Worm (Caenorhabditis elegans) whole organism, mixed stage, embryonic: Measurements from ENCODE around the gene spe-43.
A peak's percentile ranks its signal among the peaks of the same experiment; 100 is the strongest.

Source experiments
- M03D4.4 ChIP-seq: sonication (generic microtip); optimal IDR thresholded peaks from 2 replicates; lab custom pipeline; 2017; ENCODE audit warnings: mild to moderate bottlenecking, missing genetic modification characterization, missing compliant biosample characterization
- bed-3 ChIP-seq: fragments of 200-800 bp; sonication (Bioruptor generic); optimal IDR thresholded peaks from 3 replicates; lab custom pipeline; 2018; ENCODE audit warnings: mild to moderate bottlenecking, missing genetic modification characterization, moderate library complexity, missing compliant biosample characterization
- blmp-1 ChIP-seq: fragments of 150-350 bp; optimal IDR thresholded peaks from 2 replicates; lab custom pipeline; 2014; ENCODE audit warnings: missing biosample characterization, missing genetic modification characterization
- ceh-39 ChIP-seq: fragments of 150-350 bp; optimal IDR thresholded peaks from 2 replicates; lab custom pipeline; 2014; ENCODE audit warnings: missing biosample characterization, missing genetic modification characterization
- ceh-43 ChIP-seq: fragments of 200-800 bp; sonication (Bioruptor generic); optimal IDR thresholded peaks from 2 replicates; lab custom pipeline; 2018; ENCODE audit warnings: mild to moderate bottlenecking, missing genetic modification characterization, moderate library complexity, missing compliant biosample characterization
- ceh-83 ChIP-seq: fragments of 200-800 bp; sonication (Bioruptor generic); optimal IDR thresholded peaks from 2 replicates; lab custom pipeline; 2018; ENCODE audit warnings: mild to moderate bottlenecking, missing genetic modification characterization, missing compliant biosample characterization
- ces-1 ChIP-seq: fragments of 150-350 bp; optimal IDR thresholded peaks from 2 replicates; lab custom pipeline; 2014; ENCODE audit warnings: missing biosample characterization, missing genetic modification reagents, missing genetic modification characterization
- cnd-1 ChIP-seq: fragments of 200-800 bp; sonication (Bioruptor generic); optimal IDR thresholded peaks from 2 replicates; lab custom pipeline; 2018; ENCODE audit warnings: mild to moderate bottlenecking, missing genetic modification characterization, missing compliant biosample characterization
- drap-1 ChIP-seq: fragments of 200-800 bp; sonication (Bioruptor generic); optimal IDR thresholded peaks from 3 replicates; lab custom pipeline; 2018; ENCODE audit warnings: mild to moderate bottlenecking, missing genetic modification characterization, missing compliant biosample characterization
- elt-1 ChIP-seq: sonication (generic microtip); optimal IDR thresholded peaks from 2 replicates; lab custom pipeline; 2017; ENCODE audit warnings: missing genetic modification characterization, mild to moderate bottlenecking, missing compliant biosample characterization, antibody characterized with exemption, moderate library complexity, borderline replicate concordance; ENCODE audit not compliant: insufficient read depth
- elt-3 ChIP-seq: fragments of 150-350 bp; optimal IDR thresholded peaks from 2 replicates; lab custom pipeline; 2014; ENCODE audit warnings: missing biosample characterization, missing genetic modification characterization
- flh-1 ChIP-seq: fragments of 200-800 bp; sonication (Bioruptor generic); optimal IDR thresholded peaks from 2 replicates; lab custom pipeline; 2018; ENCODE audit warnings: mild to moderate bottlenecking, missing genetic modification characterization, moderate library complexity, missing compliant biosample characterization
- ham-2 ChIP-seq: fragments of 200-800 bp; sonication (Bioruptor generic); optimal IDR thresholded peaks from 2 replicates; lab custom pipeline; 2018; ENCODE audit warnings: mild to moderate bottlenecking, missing genetic modification characterization, missing compliant biosample characterization
- hlh-1 ChIP-seq: fragments of 150-350 bp; optimal IDR thresholded peaks from 2 replicates; lab custom pipeline; 2014; ENCODE audit warnings: missing biosample characterization, missing genetic modification reagents, missing genetic modification characterization
- lin-13 ChIP-seq: fragments of 150-350 bp; optimal IDR thresholded peaks from 2 replicates; lab custom pipeline; 2014; ENCODE audit warnings: missing biosample characterization, missing genetic modification characterization
- lin-32 ChIP-seq: fragments of 200-800 bp; sonication (Bioruptor generic); optimal IDR thresholded peaks from 2 replicates; lab custom pipeline; 2018; ENCODE audit warnings: mild to moderate bottlenecking, missing genetic modification characterization, missing compliant biosample characterization
- lsy-2 ChIP-seq: fragments of 150-350 bp; optimal IDR thresholded peaks from 2 replicates; lab custom pipeline; 2014; ENCODE audit warnings: missing biosample characterization, missing genetic modification characterization
- mab-5 ChIP-seq: fragments of 150-350 bp; optimal IDR thresholded peaks from 2 replicates; lab custom pipeline; 2014; ENCODE audit warnings: missing biosample characterization, missing genetic modification characterization
- mep-1 ChIP-seq: fragments of 150-350 bp; optimal IDR thresholded peaks from 2 replicates; lab custom pipeline; 2017; ENCODE audit warnings: missing biosample characterization, missing genetic modification reagents, missing genetic modification characterization, inconsistent platforms
- mls-2 ChIP-seq: sonication (generic microtip); optimal IDR thresholded peaks from 2 replicates; lab custom pipeline; 2016; ENCODE audit warnings: mild to moderate bottlenecking, missing genetic modification characterization, moderate library complexity, missing compliant biosample characterization
- nhr-12 ChIP-seq: fragments of 150-350 bp; optimal IDR thresholded peaks from 2 replicates; lab custom pipeline; 2014; ENCODE audit warnings: missing biosample characterization, missing genetic modification characterization
- nhr-2 ChIP-seq: fragments of 150-350 bp; optimal IDR thresholded peaks from 2 replicates; lab custom pipeline; 2014; ENCODE audit warnings: missing biosample characterization, missing genetic modification characterization
- nhr-237 ChIP-seq: fragments of 150-350 bp; optimal IDR thresholded peaks from 2 replicates; lab custom pipeline; 2014; ENCODE audit warnings: missing biosample characterization, missing genetic modification characterization
- nhr-28 ChIP-seq: fragments of 150-350 bp; optimal IDR thresholded peaks from 2 replicates; lab custom pipeline; 2014; ENCODE audit warnings: missing biosample characterization, missing genetic modification characterization
- nhr-76 ChIP-seq: sonication (generic microtip); optimal IDR thresholded peaks from 2 replicates; lab custom pipeline; 2017; ENCODE audit warnings: missing biosample characterization, missing genetic modification characterization
- pha-4 ChIP-seq: fragments of 150-350 bp; optimal IDR thresholded peaks from 2 replicates; lab custom pipeline; 2018; ENCODE audit warnings: missing biosample characterization, missing genetic modification reagents, missing genetic modification characterization
- sem-2 ChIP-seq: fragments of 200-800 bp; sonication (Bioruptor generic); optimal IDR thresholded peaks from 2 replicates; lab custom pipeline; 2018; ENCODE audit warnings: mild to moderate bottlenecking, missing genetic modification characterization, missing compliant biosample characterization
- snpc-4 ChIP-seq: fragments of 150-350 bp; optimal IDR thresholded peaks from 2 replicates; lab custom pipeline; 2014; ENCODE audit warnings: missing biosample characterization, missing genetic modification characterization
- sptf-1 ChIP-seq: sonication (generic microtip); optimal IDR thresholded peaks from 2 replicates; lab custom pipeline; 2017; ENCODE audit warnings: mild to moderate bottlenecking, missing genetic modification characterization, moderate library complexity, missing compliant biosample characterization
- tbx-8 ChIP-seq: fragments of 200-800 bp; sonication (Bioruptor generic); optimal IDR thresholded peaks from 2 replicates; lab custom pipeline; 2018; ENCODE audit warnings: mild to moderate bottlenecking, missing genetic modification characterization, moderate library complexity, missing compliant biosample characterization
- unc-120 ChIP-seq: sonication (generic microtip); optimal IDR thresholded peaks from 2 replicates; lab custom pipeline; 2017; ENCODE audit warnings: missing genetic modification characterization, missing compliant biosample characterization; ENCODE audit not compliant: poor library complexity, severe bottlenecking
- unc-39 ChIP-seq: fragments of 150-350 bp; optimal IDR thresholded peaks from 2 replicates; lab custom pipeline; 2014; ENCODE audit warnings: missing biosample characterization, missing genetic modification characterization
- unc-62 ChIP-seq: fragments of 150-350 bp; optimal IDR thresholded peaks from 2 replicates; lab custom pipeline; 2014; ENCODE audit warnings: missing biosample characterization, missing genetic modification reagents, missing genetic modification characterization
- zip-8 ChIP-seq: fragments of 150-350 bp; optimal IDR thresholded peaks from 2 replicates; lab custom pipeline; 2014; ENCODE audit warnings: missing biosample characterization, missing genetic modification characterization
- ztf-11 ChIP-seq: fragments of 150-350 bp; optimal IDR thresholded peaks from 2 replicates; lab custom pipeline; 2014; ENCODE audit warnings: missing biosample characterization, missing genetic modification characterization

Gene spe-43

DNA sequence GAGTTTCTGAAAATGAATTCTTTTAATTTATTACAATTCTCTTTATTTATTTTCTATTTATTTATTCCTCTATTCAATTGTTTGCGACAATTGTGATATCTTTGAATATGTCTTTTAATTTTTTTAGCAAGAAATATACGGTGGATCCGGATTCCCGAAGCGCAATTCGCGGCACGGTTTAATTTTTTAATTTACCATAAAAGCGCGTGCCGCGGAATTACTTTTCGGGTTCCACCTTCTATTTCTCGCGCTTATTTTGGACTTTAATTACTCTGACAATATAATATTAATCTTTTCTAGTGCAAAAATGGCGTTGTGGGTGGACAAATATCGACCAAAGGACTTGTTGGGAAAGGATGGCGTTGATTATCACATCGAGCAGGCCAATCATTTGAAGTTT, 46.7 kb downstream of the spe-43 start, which contains the start of gene rfc-3:
rfc-3 (plus strand) TSS at position 301 of the 400 bp plus-strand sequence.
- no peak for TF ChIP-seq cnd-1 (tag; lab: Kevin White, UChicago)
- TF ChIP-seq unc-39 (tag; lab: Kevin White, UChicago), result no peak
- no peak for TF ChIP-seq snpc-4
- TF ChIP-seq lsy-2 (tag; lab: Kevin White, UChicago), result no peak

DNA sequence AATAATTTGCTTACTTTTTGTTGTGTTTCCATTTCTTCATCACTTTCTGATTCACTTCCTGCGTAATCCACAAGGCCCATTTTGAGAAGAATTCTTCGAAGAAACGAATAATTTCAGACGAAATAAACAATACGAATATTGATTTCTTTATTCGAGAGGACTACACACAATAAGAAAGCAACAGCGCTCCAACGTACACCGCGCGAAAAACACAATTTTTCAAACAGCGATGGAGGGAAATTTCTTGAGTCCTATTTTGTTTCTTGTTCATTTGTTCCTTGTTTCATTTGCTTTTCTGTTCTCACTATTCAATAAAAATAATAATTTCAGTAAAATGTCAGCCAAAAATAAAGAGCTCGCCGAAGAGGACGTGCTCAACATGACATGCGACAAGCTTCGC, 48.5 kb downstream of the spe-43 start, which contains the start of the genes prcc-1 and C39E9.12:
prcc-1 (minus strand) TSS at position 119 of the 400 bp plus-strand sequence.
C39E9.12 (plus strand) TSS at position 331 of the 400 bp plus-strand sequence.
- peak; percentile 61 for TF ChIP-seq hlh-1 (tag; lab: Kevin White, UChicago)
- TF ChIP-seq cnd-1 (tag; lab: Kevin White, UChicago), result no peak
- TF ChIP-seq ces-1, result no peak
- no peak for TF ChIP-seq mab-5 (tag; lab: Kevin White, UChicago)
- no peak for TF ChIP-seq flh-1 (GFP tag; lab: Kevin White, UChicago)
- no peak for TF ChIP-seq ceh-83 (GFP tag; lab: Kevin White, UChicago)
- TF ChIP-seq drap-1 (GFP tag; lab: Kevin White, UChicago), result no peak
- no peak for TF ChIP-seq blmp-1 (tag; lab: Kevin White, UChicago)
- no peak for TF ChIP-seq nhr-28
- no peak for TF ChIP-seq lin-32 (GFP tag; lab: Kevin White, UChicago)
- no peak for TF ChIP-seq M03D4.4
- no peak for TF ChIP-seq nhr-2 (tag; lab: Kevin White, UChicago)
- TF ChIP-seq lin-13 (tag; lab: Kevin White, UChicago), result no peak
- no peak for TF ChIP-seq ztf-11 (tag; lab: Kevin White, UChicago)
- TF ChIP-seq ceh-39, result peak; percentile 76
- TF ChIP-seq mls-2 (tag; lab: Kevin White, UChicago), result no peak
- no peak for TF ChIP-seq nhr-12 (tag; lab: Kevin White, UChicago)
- no peak for TF ChIP-seq sptf-1 (tag; lab: Kevin White, UChicago)
- peak; percentile 68 for TF ChIP-seq mep-1 (tag; lab: Kevin White, UChicago)
- TF ChIP-seq lsy-2 (tag; lab: Kevin White, UChicago), result peak; percentile 71
- no peak for TF ChIP-seq elt-3 (tag; lab: Kevin White, UChicago)
- TF ChIP-seq bed-3 (GFP tag; lab: Kevin White, UChicago), result no peak
- peak; percentile 70 for TF ChIP-seq nhr-237
- no peak for TF ChIP-seq tbx-8 (GFP tag; lab: Kevin White, UChicago)
- peak; percentile 25 for TF ChIP-seq pha-4 (tag; lab: Kevin White, UChicago)
- TF ChIP-seq snpc-4, result no peak
- no peak for TF ChIP-seq unc-39 (tag; lab: Kevin White, UChicago)
- TF ChIP-seq nhr-76 (tag; lab: Kevin White, UChicago), result no peak
- TF ChIP-seq unc-120 (tag; lab: Kevin White, UChicago), result no peak
- TF ChIP-seq sem-2 (GFP tag; lab: Kevin White, UChicago), result no peak
- TF ChIP-seq elt-1 (tag; lab: Kevin White, UChicago), result no peak
- TF ChIP-seq ceh-43 (GFP tag; lab: Kevin White, UChicago), result no peak
- TF ChIP-seq unc-62 (GFP tag; lab: Kevin White, UChicago), result peak; percentile 33
- TF ChIP-seq zip-8 (tag; lab: Kevin White, UChicago), result no peak
- no peak for TF ChIP-seq ham-2

ce11 chrIV:13090967-13091366, 51.2 kb downstream of the spe-43 start, which contains the start of gene col-132:
TSS of gene col-132 (minus strand) at chrIV:13091067.
- no peak for TF ChIP-seq bed-3 (GFP tag; lab: Kevin White, UChicago)
- TF ChIP-seq ztf-11 (tag; lab: Kevin White, UChicago), result no peak
- no peak for TF ChIP-seq unc-120 (tag; lab: Kevin White, UChicago)
- no peak for TF ChIP-seq ceh-43 (GFP tag; lab: Kevin White, UChicago)
- no peak for TF ChIP-seq sem-2 (GFP tag; lab: Kevin White, UChicago)
- no peak for TF ChIP-seq elt-1 (tag; lab: Kevin White, UChicago)
- no peak for TF ChIP-seq ces-1
- no peak for TF ChIP-seq nhr-12 (tag; lab: Kevin White, UChicago)
- TF ChIP-seq nhr-76 (tag; lab: Kevin White, UChicago), result no peak
- no peak for TF ChIP-seq unc-39 (tag; lab: Kevin White, UChicago)
- no peak for TF ChIP-seq nhr-2 (tag; lab: Kevin White, UChicago)
- TF ChIP-seq, all 35 proteins: peak for 0
